Worm (Caenorhabditis elegans): ENCODE results near the gene K09F5.4.

ce11 chrX:7712887-7713286 is 2.3 kb upstream of the K09F5.4 start:
- TF ChIP-seq skn-1 (tag; optimal IDR thresholded peaks at IDR 0.05) (no peak), ztf-11 (tag; optimal IDR thresholded peaks at IDR 0.05) (no peak), nhr-12 (tag; optimal IDR thresholded peaks at IDR 0.05) (no peak), zag-1 (tag; optimal IDR thresholded peaks at IDR 0.05) (no peak), lin-39 (tag; optimal IDR thresholded peaks at IDR 0.05) (peak; percentile 6), unc-62 (GFP tag; optimal IDR thresholded peaks at IDR 0.05) (no peak), nhr-237 (tag; optimal IDR thresholded peaks at IDR 0.05) (no peak), egl-27 (tag; optimal IDR thresholded peaks at IDR 0.05) (no peak), lin-13 (GFP tag; optimal IDR thresholded peaks at IDR 0.05) (no peak), F13H6.1 (tag; optimal IDR thresholded peaks at IDR 0.05) (no peak), nhr-77 (tag; optimal IDR thresholded peaks at IDR 0.05) (no peak), elt-3 (tag; optimal IDR thresholded peaks at IDR 0.05) (no peak), nhr-11 (tag; optimal IDR thresholded peaks at IDR 0.05) (no peak)
